Fruit fly (Drosophila melanogaster) whole organism, wandering third instar larva: Measurements from ENCODE around the gene Cubn.

Source experiments
- Abd-B ChIP-seq: fragments of >200 bp; optimal IDR thresholded peaks from 2 replicates; lab custom pipeline; 2017; ENCODE audit warnings: missing biosample characterization, missing genetic modification characterization
- CG32264 ChIP-seq: fragments of 200-800 bp; sonication (Bioruptor generic); optimal IDR thresholded peaks from 2 replicates; lab custom pipeline; 2016; ENCODE audit warnings: missing biosample characterization, missing genetic modification characterization
- Dfd ChIP-seq: fragments of >200 bp; optimal IDR thresholded peaks from 2 replicates; lab custom pipeline; 2017; ENCODE audit warnings: missing biosample characterization, missing genetic modification characterization
- Dif ChIP-seq: fragments of 200-275, 200-300 bp; sonication (Bioruptor generic); optimal IDR thresholded peaks from 2 replicates; lab custom pipeline; 2018; ENCODE audit warnings: missing biosample characterization, missing genetic modification characterization; ENCODE audit not compliant: partially characterized antibody
- Hnf4 ChIP-seq: fragments of 200-800 bp; sonication (Bioruptor generic); optimal IDR thresholded peaks from 2 replicates; lab custom pipeline; 2016; ENCODE audit warnings: missing biosample characterization, mild to moderate bottlenecking, missing genetic modification characterization
- Hr78 ChIP-seq: fragments of >200 bp; optimal IDR thresholded peaks from 2 replicates; lab custom pipeline; 2017; ENCODE audit warnings: missing biosample characterization, missing genetic modification characterization
- Hr83 ChIP-seq: fragments of 200-300 bp; sonication (Bioruptor generic); optimal IDR thresholded peaks from 2 replicates; lab custom pipeline; 2016; ENCODE audit warnings: missing biosample characterization, mild to moderate bottlenecking, missing genetic modification characterization, moderate library complexity; ENCODE audit not compliant: poor library complexity, severe bottlenecking
- Jra ChIP-seq: sonication (Bioruptor generic); optimal IDR thresholded peaks from 2 replicates; lab custom pipeline; 2016; ENCODE audit warnings: missing biosample characterization, missing genetic modification characterization
- Mio ChIP-seq: sonication (Bioruptor generic); optimal IDR thresholded peaks from 2 replicates; lab custom pipeline; 2016; ENCODE audit warnings: missing biosample characterization, missing genetic modification characterization
- Myc ChIP-seq: fragments of >200 bp; optimal IDR thresholded peaks from 2 replicates; lab custom pipeline; 2017
- N ChIP-seq: fragments of >200 bp; optimal IDR thresholded peaks from 2 replicates; lab custom pipeline; 2018; ENCODE audit warnings: missing biosample characterization, missing external identifiers, missing genetic modification characterization
- Sp1 ChIP-seq: fragments of 200-800 bp; sonication (Bioruptor generic); optimal IDR thresholded peaks from 3 replicates; lab custom pipeline; 2019; ENCODE audit warnings: missing biosample characterization, mild to moderate bottlenecking, missing genetic modification characterization, moderate library complexity
- br ChIP-seq: fragments of 200-800 bp; sonication (Bioruptor generic); optimal IDR thresholded peaks from 2 replicates; lab custom pipeline; 2016; ENCODE audit warnings: missing biosample characterization, missing genetic modification characterization
- dsf ChIP-seq: sonication (Bioruptor generic); optimal IDR thresholded peaks from 2 replicates; lab custom pipeline; 2016; ENCODE audit warnings: missing biosample characterization, missing genetic modification characterization, borderline replicate concordance
- ey ChIP-seq: fragments of 200-800 bp; sonication (Bioruptor generic); optimal IDR thresholded peaks from 2 replicates; lab custom pipeline; 2016; ENCODE audit warnings: missing biosample characterization, missing genetic modification characterization
- foxo ChIP-seq, 2 experiments: fragments of 200-800 bp; sonication (Bioruptor generic); optimal IDR thresholded peaks; 2 replicates in 1 of 2; 3 replicates in 1 of 2; lab custom pipeline; 2016 to 2017; ENCODE audit warnings: missing biosample characterization in 2 of 2, missing genetic modification characterization in 2 of 2
- fru ChIP-seq: fragments of 200-800 bp; sonication (Bioruptor generic); optimal IDR thresholded peaks from 3 replicates; lab custom pipeline; 2016; ENCODE audit warnings: missing biosample characterization, mild to moderate bottlenecking, missing genetic modification characterization
- h ChIP-seq: fragments of 200-800 bp; sonication (Bioruptor generic); optimal IDR thresholded peaks from 3 replicates; lab custom pipeline; 2016; ENCODE audit warnings: missing biosample characterization, mild to moderate bottlenecking, missing genetic modification characterization
- jim ChIP-seq: fragments of 175-275, 200-325 bp; sonication (Bioruptor generic); optimal IDR thresholded peaks from 2 replicates; lab custom pipeline; 2016; ENCODE audit warnings: missing biosample characterization, mild to moderate bottlenecking, missing genetic modification characterization
- rgr ChIP-seq: fragments of 200-800 bp; sonication (Bioruptor generic); optimal IDR thresholded peaks from 3 replicates; lab custom pipeline; 2016; ENCODE audit warnings: missing biosample characterization, mild to moderate bottlenecking, missing genetic modification characterization
- sage ChIP-seq: fragments of 200-800 bp; sonication (Bioruptor generic); optimal IDR thresholded peaks from 2 replicates; lab custom pipeline; 2016; ENCODE audit warnings: missing biosample characterization, mild to moderate bottlenecking, missing genetic modification characterization
- sv ChIP-seq: fragments of 200-800 bp; sonication (Bioruptor generic); optimal IDR thresholded peaks from 3 replicates; lab custom pipeline; 2016; ENCODE audit warnings: missing biosample characterization, missing genetic modification characterization
- tai ChIP-seq: sonication (Bioruptor generic); optimal IDR thresholded peaks from 2 replicates; lab custom pipeline; 2016; ENCODE audit warnings: missing biosample characterization, missing genetic modification characterization

Gene Cubn

dm6 chrX:9523543-9523942 is 47.6 kb downstream of the Cubn start:
- no peak for TF ChIP-seq Dif (GFP tag; lab: Kevin White, UChicago)
- TF ChIP-seq ey (GFP tag; lab: Kevin White, UChicago), result no peak
- no peak for TF ChIP-seq br (GFP tag; lab: Kevin White, UChicago)
- TF ChIP-seq jim (GFP tag; lab: Kevin White, UChicago), result no peak
- no peak for TF ChIP-seq N (GFP tag; lab: Kevin White, UChicago)
- TF ChIP-seq Myc, result no peak
- no peak for TF ChIP-seq sage (GFP tag; lab: Kevin White, UChicago)
- TF ChIP-seq Abd-B (GFP tag; lab: Kevin White, UChicago), result no peak
- no peak for TF ChIP-seq rgr (GFP tag; lab: Kevin White, UChicago)
- TF ChIP-seq h (GFP tag; lab: Kevin White, UChicago), result no peak
- no peak for TF ChIP-seq Hnf4 (GFP tag; lab: Kevin White, UChicago)
- TF ChIP-seq tai, result no peak
- no peak for TF ChIP-seq Hr83
- TF ChIP-seq Dfd (GFP tag; lab: Kevin White, UChicago), result no peak
- TF ChIP-seq Jra, result no peak
- TF ChIP-seq, all 38 proteins: peak for 0

- TF ChIP-seq sv (no peak), Sp1 (GFP tag; lab: Kevin White, UChicago) (no peak), Dfd (GFP tag; lab: Kevin White, UChicago) (no peak), foxo (GFP tag; optimal IDR thresholded peaks at IDR 0.05; lab: Kevin White, UChicago) (no peak), rgr (GFP tag; lab: Kevin White, UChicago) (no peak), Hr78 (no peak), fru (GFP tag; lab: Kevin White, UChicago) (no peak)
Observed at dm6 chrX:9520175-9520574, 50.9 kb downstream of the Cubn start.

dm6 chrX:9511224-9511623 is 59.9 kb downstream of the Cubn start, which contains the start of gene CG34028:
Gene CG34028 (plus strand): TSS chrX:9511524.
- TF ChIP-seq sage (GFP tag; lab: Kevin White, UChicago), result no peak
- TF ChIP-seq ey (GFP tag; lab: Kevin White, UChicago), result no peak
- no peak for TF ChIP-seq Mio (GFP tag; lab: Kevin White, UChicago)
- TF ChIP-seq h (GFP tag; lab: Kevin White, UChicago), result no peak
- no peak for TF ChIP-seq dsf (GFP tag; lab: Kevin White, UChicago)
- no peak for TF ChIP-seq CG32264 (GFP tag; lab: Kevin White, UChicago)
- TF ChIP-seq, all 38 proteins: peak for 0
